ENCODE assay signal across 7 worm cellular contexts in the genomic region with DNA sequence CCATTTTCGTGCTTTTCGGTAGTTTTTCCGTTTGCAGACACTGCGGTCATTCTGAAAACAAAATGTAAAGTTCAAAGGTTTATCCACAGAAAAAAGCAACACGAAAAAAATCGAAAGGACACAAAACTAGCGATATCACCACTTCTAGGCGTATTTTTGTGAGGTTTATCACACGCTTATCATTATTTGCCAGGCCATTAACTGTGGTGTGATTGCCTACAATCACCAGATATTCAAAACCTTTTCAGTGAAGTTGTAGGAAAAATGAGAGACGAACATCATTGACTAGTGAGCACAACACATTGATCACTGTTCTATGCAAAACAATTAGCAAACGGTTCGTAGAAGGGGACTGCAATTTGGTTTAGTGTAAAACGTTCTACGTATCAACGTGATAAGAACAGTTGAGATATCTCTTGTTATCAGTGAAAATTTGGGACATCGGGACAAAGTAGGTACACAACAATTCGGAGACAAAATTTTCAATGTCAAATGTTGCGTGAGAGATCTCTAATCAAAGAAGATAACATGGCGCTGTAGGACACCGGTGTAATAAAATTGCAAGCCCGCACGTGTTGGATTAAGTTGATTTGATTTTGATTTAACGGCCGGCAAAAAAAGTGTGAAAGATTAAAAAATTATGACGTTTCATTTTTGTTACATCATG.
TF ChIP-seq lines count a peak whose summit lies in the region.

A gene (minus strand): TSS at position 51 of the 667 bp plus-strand sequence.

TF ChIP-seq in whole organism, L1 larva, 84 proteins besides CTCF, POLR2A, EP300 and RAD21 (continues in another document):
- TF ChIP-seq nhr-11 (tag; optimal IDR thresholded peaks at IDR 0.05; lab: Kevin White, UChicago) (no peak), blmp-1 (tag; optimal IDR thresholded peaks at IDR 0.05; lab: Kevin White, UChicago) (peak; percentile 77), mdl-1 (tag; optimal IDR thresholded peaks at IDR 0.05; lab: Kevin White, UChicago) (peak in 1 of 2 experiments; percentile 74), elt-2 (tag; optimal IDR thresholded peaks at IDR 0.05; lab: Kevin White, UChicago) (peak; percentile 79), nhr-71 (tag; optimal IDR thresholded peaks at IDR 0.05; lab: Kevin White, UChicago) (peak; percentile 72), nhr-85 (tag; lab: Kevin White, UChicago) (peak; percentile 78), fos-1 (tag; optimal IDR thresholded peaks at IDR 0.05; lab: Kevin White, UChicago) (no peak), efl-1 (optimal IDR thresholded peaks at IDR 0.05; lab: Kevin White, UChicago) (no peak), efl-1 (GFP tag; optimal IDR thresholded peaks at IDR 0.05 in 1 of 2; lab: Kevin White, UChicago) (peak in 1 of 2 experiments; percentile 87), snpc-4 (tag; optimal IDR thresholded peaks at IDR 0.05; lab: Kevin White, UChicago) (no peak), nhr-47 (tag; optimal IDR thresholded peaks at IDR 0.05; lab: Kevin White, UChicago) (peak; percentile 26), sox-4 (tag; optimal IDR thresholded peaks at IDR 0.05; lab: Kevin White, UChicago) (no peak)

TF ChIP-seq in whole organism, L2 larva, 48 proteins besides CTCF, POLR2A, EP300 and RAD21 (continues in another document):
- TF ChIP-seq blmp-1 (tag; optimal IDR thresholded peaks at IDR 0.05; lab: Kevin White, UChicago; ENCODE audit: insufficient read depth) = no peak
- no peak for TF ChIP-seq F13H6.1 (tag; optimal IDR thresholded peaks at IDR 0.05; lab: Kevin White, UChicago)
- no peak for TF ChIP-seq unc-55 (GFP tag; optimal IDR thresholded peaks at IDR 0.05; lab: Kevin White, UChicago)
- TF ChIP-seq nhr-23 (tag; optimal IDR thresholded peaks at IDR 0.05; lab: Kevin White, UChicago) = no peak
- no peak for TF ChIP-seq gmeb-1 (tag; optimal IDR thresholded peaks at IDR 0.05; lab: Kevin White, UChicago)
- no peak for TF ChIP-seq aly-2 (tag; optimal IDR thresholded peaks at IDR 0.05; lab: Kevin White, UChicago)
- no peak for TF ChIP-seq ZK546.5 (tag; optimal IDR thresholded peaks at IDR 0.05; lab: Kevin White, UChicago)
- no peak for TF ChIP-seq nhr-77 (tag; optimal IDR thresholded peaks at IDR 0.05; lab: Kevin White, UChicago)
- TF ChIP-seq snpc-4 (tag; optimal IDR thresholded peaks at IDR 0.05; lab: Kevin White, UChicago) = no peak
- TF ChIP-seq ztf-11 (tag; optimal IDR thresholded peaks at IDR 0.05; lab: Kevin White, UChicago) = no peak
- TF ChIP-seq nhr-10 (tag; optimal IDR thresholded peaks at IDR 0.05; lab: Kevin White, UChicago) = no peak
- no peak for TF ChIP-seq mbf-1 (tag; optimal IDR thresholded peaks at IDR 0.05; lab: Kevin White, UChicago)
- no peak for TF ChIP-seq ceh-16 (tag; optimal IDR thresholded peaks at IDR 0.05; lab: Kevin White, UChicago)

TF ChIP-seq in whole organism, L3 larva, 47 proteins besides CTCF, POLR2A, EP300 and RAD21:
- TF ChIP-seq nhr-12 (tag; optimal IDR thresholded peaks at IDR 0.05; lab: Kevin White, UChicago) (no peak), sea-2 (GFP tag; optimal IDR thresholded peaks at IDR 0.05; lab: Kevin White, UChicago) (no peak), nhr-25 (tag; optimal IDR thresholded peaks at IDR 0.05; lab: Kevin White, UChicago) (peak; percentile 17), pqm-1 (tag; optimal IDR thresholded peaks at IDR 0.05; lab: Kevin White, UChicago) (peak; percentile 64), nhr-23 (tag; optimal IDR thresholded peaks at IDR 0.05; lab: Kevin White, UChicago) (peak; percentile 54), daf-12 (tag; optimal IDR thresholded peaks at IDR 0.05; lab: Kevin White, UChicago) (no peak), elt-3 (tag; optimal IDR thresholded peaks at IDR 0.05; lab: Kevin White, UChicago) (peak in 2 of 3 experiments; percentile 88 to 90), unc-39 (tag; optimal IDR thresholded peaks at IDR 0.05; lab: Kevin White, UChicago) (no peak), fkh-2 (tag; optimal IDR thresholded peaks at IDR 0.05; lab: Kevin White, UChicago) (no peak), elt-2 (tag; optimal IDR thresholded peaks at IDR 0.05; lab: Kevin White, UChicago) (peak; percentile 97), nfya-1 (tag; optimal IDR thresholded peaks at IDR 0.05; lab: Kevin White, UChicago; ENCODE audit: insufficient read depth) (no peak)

TF ChIP-seq in whole organism, L4 larva, 104 proteins besides CTCF, POLR2A, EP300 and RAD21 (continues in another document):
- peak; percentile 62 for TF ChIP-seq aha-1 (tag; lab: Kevin White, UChicago)
- 0 out of 2 replicates have a peak, but pooled peaks have one; percentile 23 for TF ChIP-seq mdt-29 (GFP tag; IDR thresholded peaks at IDR 0.05; lab: Robert Waterston, UW)
- TF ChIP-seq daf-16 (GFP tag; optimal IDR thresholded peaks at IDR 0.05; lab: Kevin White, UChicago) = no peak
- peak; percentile 86 for TF ChIP-seq daf-16 (tag; optimal IDR thresholded peaks at IDR 0.05; lab: Kevin White, UChicago)
- peak; percentile 61 for TF ChIP-seq dmd-6 (GFP tag; IDR thresholded peaks at IDR 0.05; lab: Robert Waterston, UW)
- TF ChIP-seq pqm-1 (tag; optimal IDR thresholded peaks at IDR 0.05; lab: Kevin White, UChicago) = peak; percentile 81
- TF ChIP-seq ceh-44 (GFP tag; IDR thresholded peaks at IDR 0.05; lab: Robert Waterston, UW) = no peak
- peak; percentile 52 for TF ChIP-seq nhr-102 (tag; optimal IDR thresholded peaks at IDR 0.05; lab: Kevin White, UChicago)
- TF ChIP-seq mxl-3 (GFP tag; optimal IDR thresholded peaks at IDR 0.05; lab: Kevin White, UChicago) = peak; percentile 62
- TF ChIP-seq lin-39 (tag; optimal IDR thresholded peaks at IDR 0.05; lab: Kevin White, UChicago) = no peak
- peak; percentile 20 for TF ChIP-seq nhr-77 (tag; optimal IDR thresholded peaks at IDR 0.05; lab: Kevin White, UChicago)
- peak; percentile 54 for TF ChIP-seq hlh-30 (tag; optimal IDR thresholded peaks at IDR 0.05; lab: Kevin White, UChicago; ENCODE audit: insufficient read depth)
- TF ChIP-seq hlh-11 (tag; optimal IDR thresholded peaks at IDR 0.05; lab: Kevin White, UChicago) = peak; percentile 81

TF ChIP-seq in whole organism, late embryonic, 69 proteins besides CTCF, POLR2A, EP300 and RAD21:
- TF ChIP-seq ztf-16 (tag; optimal IDR thresholded peaks at IDR 0.05; lab: Kevin White, UChicago) = no peak
- TF ChIP-seq sox-4 (tag; optimal IDR thresholded peaks at IDR 0.05; lab: Kevin White, UChicago) = no peak
- no peak for TF ChIP-seq gmeb-2 (tag; optimal IDR thresholded peaks at IDR 0.05; lab: Kevin White, UChicago)
- peak; percentile 87 for TF ChIP-seq elt-2 (tag; optimal IDR thresholded peaks at IDR 0.05; lab: Kevin White, UChicago)
- TF ChIP-seq zip-5 (tag; optimal IDR thresholded peaks at IDR 0.05; lab: Kevin White, UChicago) = no peak

TF ChIP-seq in whole organism, mixed stage, embryonic, 35 proteins besides CTCF, POLR2A, EP300 and RAD21:
- TF ChIP-seq hlh-1 (tag; optimal IDR thresholded peaks at IDR 0.05; lab: Kevin White, UChicago) = peak; percentile 45
- TF ChIP-seq drap-1 (GFP tag; optimal IDR thresholded peaks at IDR 0.05; lab: Kevin White, UChicago) = no peak
- TF ChIP-seq ceh-39 (tag; optimal IDR thresholded peaks at IDR 0.05; lab: Kevin White, UChicago) = no peak
- peak; percentile 52 for TF ChIP-seq elt-3 (tag; optimal IDR thresholded peaks at IDR 0.05; lab: Kevin White, UChicago)
- TF ChIP-seq elt-1 (tag; optimal IDR thresholded peaks at IDR 0.05; lab: Kevin White, UChicago; ENCODE audit: borderline replicate concordance, insufficient read depth) = peak; percentile 59

TF ChIP-seq in whole organism, young adult, 124 proteins besides CTCF, POLR2A, EP300 and RAD21 (continues in another document):
- TF ChIP-seq snpc-4 (GFP tag; optimal IDR thresholded peaks at IDR 0.05; lab: Kevin White, UChicago) (no peak), snpc-4 (tag; optimal IDR thresholded peaks at IDR 0.05; lab: Kevin White, UChicago) (no peak), ceh-27 (GFP tag; optimal IDR thresholded peaks at IDR 0.05; lab: Kevin White, UChicago) (no peak), atf-7 (tag; optimal IDR thresholded peaks at IDR 0.05; lab: Kevin White, UChicago) (peak; percentile 13), pbrm-1 (GFP tag; IDR thresholded peaks at IDR 0.05; lab: Robert Waterston, UW) (no peak), ceh-91 (GFP tag; IDR thresholded peaks at IDR 0.05; lab: Robert Waterston, UW) (no peak), C06A6.2 (GFP tag; conservative IDR thresholded peaks at IDR 0.05; lab: Robert Waterston, UW) (no peak), F49E8.2 (tag; optimal IDR thresholded peaks at IDR 0.05; lab: Kevin White, UChicago; ENCODE audit: insufficient read depth) (no peak), let-526 (GFP tag; IDR thresholded peaks at IDR 0.05; lab: Robert Waterston, UW) (no peak), mcd-1 (GFP tag; IDR thresholded peaks at IDR 0.05; lab: Robert Waterston, UW) (no peak), mxl-1 (tag; optimal IDR thresholded peaks at IDR 0.05; lab: Kevin White, UChicago) (no peak), hsf-1 (GFP tag; IDR thresholded peaks at IDR 0.05; lab: Robert Waterston, UW) (no peak), mes-4 (tag; optimal IDR thresholded peaks at IDR 0.05; lab: Kevin White, UChicago) (no peak), hlh-12 (tag; optimal IDR thresholded peaks at IDR 0.05; lab: Kevin White, UChicago) (no peak), snpc-1.3 (tag; optimal IDR thresholded peaks at IDR 0.05; lab: Kevin White, UChicago; ENCODE audit: insufficient read depth) (no peak), hlh-26 (GFP tag; conservative IDR thresholded peaks at IDR 0.05; lab: Robert Waterston, UW) (no peak), B0336.3 (GFP tag; IDR thresholded peaks at IDR 0.05; lab: Robert Waterston, UW) (no peak), C17E4.6 (GFP tag; IDR thresholded peaks at IDR 0.05; lab: Robert Waterston, UW) (no peak), lin-26 (GFP tag; IDR thresholded peaks at IDR 0.05; lab: Robert Waterston, UW) (no peak), F37B4.10 (GFP tag; IDR thresholded peaks at IDR 0.05; lab: Robert Waterston, UW) (no peak), mel-28 (tag; optimal IDR thresholded peaks at IDR 0.05; lab: Kevin White, UChicago; ENCODE audit: borderline replicate concordance) (no peak), attf-5 (GFP tag; optimal IDR thresholded peaks at IDR 0.05; lab: Kevin White, UChicago) (no peak), ceh-100 (GFP tag; IDR thresholded peaks at IDR 0.05; lab: Robert Waterston, UW) (no peak), hmg-20 (GFP tag; IDR thresholded peaks at IDR 0.05; lab: Robert Waterston, UW) (no peak), nhr-80 (tag; optimal IDR thresholded peaks at IDR 0.05; lab: Kevin White, UChicago) (peak; percentile 84), Y67H2A.10 (GFP tag; conservative IDR thresholded peaks at IDR 0.05; lab: Robert Waterston, UW) (no peak), ztf-26 (tag; optimal IDR thresholded peaks at IDR 0.05; lab: Kevin White, UChicago) (no peak), egl-18 (GFP tag; IDR thresholded peaks at IDR 0.05; lab: Robert Waterston, UW) (no peak), ceh-79 (tag; optimal IDR thresholded peaks at IDR 0.05; lab: Kevin White, UChicago) (no peak), Y95B8A.8 (GFP tag; IDR thresholded peaks at IDR 0.05; lab: Robert Waterston, UW) (no peak), ets-4 (GFP tag; optimal IDR thresholded peaks at IDR 0.05; lab: Kevin White, UChicago) (no peak), T07F8.4 (tag; optimal IDR thresholded peaks at IDR 0.05; lab: Kevin White, UChicago) (no peak), F57A8.1 (GFP tag; optimal IDR thresholded peaks at IDR 0.05; lab: Kevin White, UChicago) (no peak)
